Fruit fly (Drosophila melanogaster) whole organism, embryonic: ENCODE results near the gene CG31029.

Experiments
- CG30020 ChIP-seq: fragments of 200-800 bp; optimal IDR thresholded peaks from 2 replicates; lab custom pipeline; 2019; ENCODE audit warnings: missing biosample characterization, mild to moderate bottlenecking, missing genetic modification characterization, moderate library complexity
- CG30403 ChIP-seq: fragments of 200-800 bp; sonication (Bioruptor generic); optimal IDR thresholded peaks from 3 replicates; lab custom pipeline; 2016; ENCODE audit warnings: missing biosample characterization, missing genetic modification characterization
- CG31224 ChIP-seq: fragments of 200-800 bp; sonication (Bioruptor generic); IDR thresholded peaks from 2 replicates; pipeline ENCODE4 v1.3.6; 2022; ENCODE audit warnings: missing biosample characterization, missing genetic modification characterization
- Ets97D ChIP-seq: fragments of 200-800 bp; sonication (Bioruptor generic); optimal IDR thresholded peaks from 3 replicates; lab custom pipeline; 2016; ENCODE audit warnings: missing biosample characterization, missing genetic modification characterization
- Mes4 ChIP-seq: fragments of 200-800 bp; sonication (Bioruptor generic); optimal IDR thresholded peaks from 2 replicates; lab custom pipeline; 2016; ENCODE audit warnings: missing biosample characterization, missing genetic modification characterization
- Sox100B ChIP-seq: fragments of 200-800 bp; sonication (Bioruptor generic); optimal IDR thresholded peaks from 3 replicates; lab custom pipeline; 2018; ENCODE audit warnings: missing biosample characterization, mild to moderate bottlenecking, missing genetic modification characterization
- Usf ChIP-seq: fragments of 200-800 bp; sonication (Bioruptor generic); optimal IDR thresholded peaks from 2 replicates; lab custom pipeline; 2017; ENCODE audit warnings: missing genotype, missing biosample characterization, missing genetic modification characterization
- ato ChIP-seq: fragments of 200-800 bp; sonication (Bioruptor generic); IDR thresholded peaks from 2 replicates; pipeline ENCODE4 v1.3.6; 2022; ENCODE audit warnings: missing biosample characterization, missing genetic modification characterization; ENCODE audit not compliant: partially characterized antibody
- chif ChIP-seq, 2 experiments: fragments of 200-800 bp; sonication (Bioruptor generic); optimal IDR thresholded peaks; 3 replicates each; lab custom pipeline; 2016; ENCODE audit warnings: missing biosample characterization in 2 of 2, missing genetic modification characterization in 2 of 2
- crol ChIP-seq: fragments of 200-800 bp; sonication (Bioruptor generic); IDR thresholded peaks from 2 replicates; pipeline ENCODE4 v1.3.6; 2022; ENCODE audit warnings: missing biosample characterization, missing genetic modification characterization
- dmrt11E ChIP-seq: fragments of 200-800 bp; sonication (Bioruptor generic); optimal IDR thresholded peaks from 3 replicates; lab custom pipeline; 2018; ENCODE audit warnings: missing biosample characterization, mild to moderate bottlenecking, missing genetic modification characterization, moderate library complexity
- gcm2 ChIP-seq: fragments of 200-800 bp; sonication (Bioruptor generic); optimal IDR thresholded peaks from 2 replicates; lab custom pipeline; 2016; ENCODE audit warnings: missing biosample characterization, missing genetic modification characterization
- odd ChIP-seq: fragments of 200-800 bp; sonication (Bioruptor generic); optimal IDR thresholded peaks from 2 replicates; lab custom pipeline; 2017; ENCODE audit warnings: missing biosample characterization, mild to moderate bottlenecking, missing genetic modification characterization
- sd ChIP-seq: fragments of 200-800 bp; sonication (Bioruptor generic); optimal IDR thresholded peaks from 3 replicates; lab custom pipeline; 2018; ENCODE audit warnings: missing biosample characterization, mild to moderate bottlenecking, missing genetic modification characterization, moderate library complexity
- tna ChIP-seq: fragments of 200-800 bp; sonication (Bioruptor generic); IDR thresholded peaks from 2 replicates; pipeline ENCODE4 v1.3.6; 2022; ENCODE audit warnings: missing biosample characterization, missing genetic modification characterization; ENCODE audit not compliant: partially characterized antibody
- tx ChIP-seq: fragments of 200-800 bp; sonication (Bioruptor generic); optimal IDR thresholded peaks from 2 replicates; lab custom pipeline; 2016; ENCODE audit warnings: missing biosample characterization, missing genetic modification characterization

CG31029 gene

DNA sequence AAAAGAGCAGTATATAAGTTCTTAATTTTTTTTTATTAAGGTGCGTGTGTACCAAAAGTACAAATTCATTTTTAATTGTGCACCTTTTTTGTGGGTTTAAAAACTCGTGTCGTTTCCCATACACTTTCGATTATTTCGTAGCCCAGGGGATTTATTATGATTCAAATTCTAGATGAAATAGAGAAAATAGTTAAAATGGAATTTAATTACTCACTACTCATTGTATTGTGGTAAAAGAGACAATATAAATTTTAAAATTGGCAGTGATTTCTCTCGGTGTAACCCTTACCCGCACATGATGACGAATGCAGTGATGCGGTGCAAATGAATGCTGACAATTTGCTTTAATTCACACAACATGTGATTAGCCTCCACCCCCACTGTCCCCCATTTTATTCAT is 49.0 kb downstream of the CG31029 start (continued):
- no peak for TF ChIP-seq chif (GFP tag; optimal IDR thresholded peaks at IDR 0.05; lab: Kevin White, UChicago)
- TF ChIP-seq tna: no peak
- TF ChIP-seq CG30403 (GFP tag; lab: Kevin White, UChicago): no peak
- TF ChIP-seq gcm2 (GFP tag; lab: Kevin White, UChicago): no peak
- no peak for TF ChIP-seq Usf (GFP tag; lab: Kevin White, UChicago)
- TF ChIP-seq dmrt11E (tag; lab: Kevin White, UChicago): no peak
- no peak for TF ChIP-seq Mes4
- no peak for TF ChIP-seq tx (GFP tag; lab: Kevin White, UChicago)
- no peak for TF ChIP-seq sd (tag; lab: Kevin White, UChicago)
- no peak for TF ChIP-seq Ets97D (GFP tag; lab: Kevin White, UChicago)
- TF ChIP-seq CG31224 (GFP tag; lab: Robert Waterston, UW): 0 out of 2 replicates have a peak, but pooled peaks have one; percentile 18
- TF ChIP-seq Sox100B: peak; percentile 2
- TF ChIP-seq ato: no peak
- TF ChIP-seq odd: no peak
- TF ChIP-seq crol: no peak
- TF ChIP-seq CG30020: no peak
